Worm (Caenorhabditis elegans) whole organism, L4 larva: Measurements from ENCODE around the gene bus-12.

Experiments used
- D1046.2 ChIP-seq: fragments of 200-800 bp; sonication (Bioruptor generic); IDR thresholded peaks from 2 replicates; pipeline ENCODE4 v1.3.6; 2022; ENCODE audit warnings: missing genetic modification characterization, missing compliant biosample characterization
- F37D6.2 ChIP-seq: sonication (generic microtip); optimal IDR thresholded peaks from 2 replicates; lab custom pipeline; 2016; ENCODE audit warnings: mild to moderate bottlenecking, missing genetic modification characterization, missing compliant biosample characterization
- F44E2.7 ChIP-seq: fragments of 200-800 bp; sonication (Bioruptor generic); IDR thresholded peaks from 2 replicates; pipeline ENCODE4 v2.1.2; 2022; ENCODE audit warnings: missing genetic modification characterization, missing compliant biosample characterization
- T26A8.4 ChIP-seq: fragments of 200-800 bp; sonication (Bioruptor generic); IDR thresholded peaks from 2 replicates; pipeline ENCODE4 v1.3.6; 2022; ENCODE audit warnings: missing genetic modification characterization, missing compliant biosample characterization
- Y105C5A.15 ChIP-seq: fragments of 200-800 bp; sonication (Bioruptor generic); IDR thresholded peaks from 2 replicates; pipeline ENCODE4 v1.3.6; 2022; ENCODE audit warnings: missing genetic modification characterization, missing compliant biosample characterization
- Y48G9A.11 ChIP-seq: fragments of 200-800 bp; sonication (Bioruptor generic); IDR thresholded peaks from 2 replicates; pipeline ENCODE4 v1.3.6; 2022; ENCODE audit warnings: missing genetic modification reagents, missing genetic modification characterization, missing compliant biosample characterization
- Y5F2A.4 ChIP-seq: fragments of 200-800 bp; sonication (Bioruptor generic); optimal IDR thresholded peaks from 2 replicates; lab custom pipeline; 2018; ENCODE audit warnings: mild to moderate bottlenecking, missing genetic modification characterization, missing compliant biosample characterization
- ZK337.2 ChIP-seq: fragments of 200-800 bp; sonication (Bioruptor generic); IDR thresholded peaks from 2 replicates; pipeline ENCODE4 v1.3.6; 2022; ENCODE audit warnings: missing genetic modification reagents, missing genetic modification characterization, missing compliant biosample characterization
- aha-1 ChIP-seq: fragments of 150-350 bp; peaks from one replicate; lab custom pipeline; 2014; ENCODE audit warnings: missing biosample characterization, missing genetic modification characterization
- ama-1 ChIP-seq: fragments of 150-350 bp; optimal IDR thresholded peaks from 2 replicates; lab custom pipeline; 2014; ENCODE audit warnings: inconsistent platforms, mixed read lengths
- attf-4 ChIP-seq: sonication (generic microtip); optimal IDR thresholded peaks from 3 replicates; lab custom pipeline; 2017; ENCODE audit warnings: missing biosample characterization, missing genetic modification characterization
- ceh-28 ChIP-seq: fragments of 150-350 bp; optimal IDR thresholded peaks from 2 replicates; lab custom pipeline; 2014; ENCODE audit warnings: missing biosample characterization, missing genetic modification reagents, missing genetic modification characterization
- ceh-32 ChIP-seq: sonication (generic microtip); optimal IDR thresholded peaks from 2 replicates; lab custom pipeline; 2016; ENCODE audit warnings: mild to moderate bottlenecking, missing genetic modification characterization, missing compliant biosample characterization; ENCODE audit not compliant: poor library complexity
- ceh-44 ChIP-seq: fragments of 200-800 bp; sonication (Bioruptor generic); IDR thresholded peaks from 2 replicates; pipeline ENCODE4 v1.3.6; 2022; ENCODE audit warnings: missing genetic modification reagents, missing genetic modification characterization, missing compliant biosample characterization
- ceh-62 ChIP-seq: sonication (generic microtip); optimal IDR thresholded peaks from 2 replicates; lab custom pipeline; 2017; ENCODE audit warnings: missing biosample characterization, missing genetic modification characterization
- ceh-82 ChIP-seq: sonication (generic microtip); optimal IDR thresholded peaks from 2 replicates; lab custom pipeline; 2017; ENCODE audit warnings: missing biosample characterization, missing genetic modification characterization
- ctbp-1 ChIP-seq: fragments of 200-800 bp; sonication (Bioruptor generic); IDR thresholded peaks from 2 replicates; pipeline ENCODE4 v1.3.6; 2022; ENCODE audit warnings: missing genetic modification reagents, missing genetic modification characterization, missing compliant biosample characterization
- daf-12 ChIP-seq: fragments of 150-350 bp; optimal IDR thresholded peaks from 2 replicates; lab custom pipeline; 2014; ENCODE audit warnings: missing biosample characterization, missing genetic modification reagents, missing genetic modification characterization
- dmd-6 ChIP-seq: fragments of 200-800 bp; sonication (Bioruptor generic); IDR thresholded peaks from 2 replicates; pipeline ENCODE4 v1.3.6; 2022; ENCODE audit warnings: missing genetic modification reagents, missing genetic modification characterization, missing compliant biosample characterization
- dpl-1 ChIP-seq: fragments of 150-350 bp; optimal IDR thresholded peaks from 2 replicates; lab custom pipeline; 2014; ENCODE audit warnings: missing biosample characterization, missing genetic modification reagents, missing genetic modification characterization
- egl-43 ChIP-seq: fragments of 200-800 bp; sonication (Bioruptor generic); IDR thresholded peaks from 2 replicates; pipeline ENCODE4 v1.3.6; 2022; ENCODE audit warnings: missing genetic modification reagents, missing genetic modification characterization, missing compliant biosample characterization
- fkh-10 ChIP-seq: fragments of 150-350 bp; optimal IDR thresholded peaks from 2 replicates; lab custom pipeline; 2014; ENCODE audit warnings: missing biosample characterization, missing genetic modification reagents, missing genetic modification characterization
- fos-1 ChIP-seq: fragments of 150-350 bp; optimal IDR thresholded peaks from 2 replicates; lab custom pipeline; 2014; ENCODE audit warnings: missing biosample characterization, missing genetic modification characterization
- gei-8 ChIP-seq: fragments of 200-800 bp; sonication (Bioruptor generic); optimal IDR thresholded peaks from 2 replicates; lab custom pipeline; 2018; ENCODE audit warnings: mild to moderate bottlenecking, missing genetic modification characterization, missing compliant biosample characterization
- hlh-30 ChIP-seq: sonication (generic microtip); optimal IDR thresholded peaks from 2 replicates; lab custom pipeline; 2017; ENCODE audit warnings: antibody characterized with exemption, mild to moderate bottlenecking, missing genetic modification characterization, missing compliant biosample characterization; ENCODE audit not compliant: insufficient read depth
- hmg-1.1 ChIP-seq: fragments of 200-800 bp; sonication (Bioruptor generic); IDR thresholded peaks from 2 replicates; pipeline ENCODE4 v1.3.6; 2022; ENCODE audit warnings: missing genetic modification reagents, missing genetic modification characterization, missing compliant biosample characterization
- jun-1 ChIP-seq: fragments of 150-350 bp; optimal IDR thresholded peaks from 2 replicates; lab custom pipeline; 2014; ENCODE audit warnings: missing biosample characterization, missing genetic modification reagents, missing genetic modification characterization
- lin-38 ChIP-seq: fragments of 200-800 bp; sonication (Bioruptor generic); IDR thresholded peaks from 2 replicates; pipeline ENCODE4 v1.3.6; 2022; ENCODE audit warnings: missing genetic modification reagents, missing genetic modification characterization, missing compliant biosample characterization
- lir-3 ChIP-seq: sonication (generic microtip); optimal IDR thresholded peaks from 2 replicates; lab custom pipeline; 2016; ENCODE audit warnings: mild to moderate bottlenecking, missing genetic modification characterization, missing compliant biosample characterization
- lsy-2 ChIP-seq, 2 experiments: fragments of 150-350 bp in 1 of 2; sonication (generic microtip) in 1 of 2; optimal IDR thresholded peaks; 2 replicates each; lab custom pipeline; 2014 to 2017; ENCODE audit warnings: missing biosample characterization in 2 of 2, missing genetic modification characterization in 2 of 2
- madf-5 ChIP-seq, 2 experiments: fragments of 200-800 bp; sonication (Bioruptor generic); IDR thresholded peaks; 2 replicates each; pipeline ENCODE4 v1.3.6; 2022; ENCODE audit warnings: missing compliant biosample characterization in 2 of 2, missing genetic modification characterization in 2 of 2
- madf-9 ChIP-seq: fragments of 200-800 bp; sonication (Bioruptor generic); conservative IDR thresholded peaks from 2 replicates; pipeline ENCODE4 v1.3.6; 2022; ENCODE audit warnings: missing genetic modification reagents, missing genetic modification characterization, missing compliant biosample characterization
- mdl-1 ChIP-seq, 2 experiments: fragments of 150-350 bp in 1 of 2; sonication (generic microtip) in 1 of 2; optimal IDR thresholded peaks; 2 replicates each; lab custom pipeline; 2014 to 2017; ENCODE audit warnings: missing biosample characterization in 2 of 2, missing genetic modification characterization in 2 of 2
- mep-1 ChIP-seq: fragments of 150-350 bp; sonication (generic microtip); optimal IDR thresholded peaks from 3 replicates; lab custom pipeline; 2014; ENCODE audit warnings: missing biosample characterization, missing genetic modification characterization
- mxl-3 ChIP-seq: fragments of 200-800 bp; sonication (Bioruptor generic); optimal IDR thresholded peaks from 2 replicates; lab custom pipeline; 2018; ENCODE audit warnings: mild to moderate bottlenecking, missing genetic modification characterization, missing compliant biosample characterization
- nhr-11 ChIP-seq: fragments of 150-350 bp; optimal IDR thresholded peaks from 2 replicates; lab custom pipeline; 2014; ENCODE audit warnings: missing biosample characterization, missing genetic modification characterization
- nhr-111 ChIP-seq: fragments of 200-800 bp; sonication (Bioruptor generic); optimal IDR thresholded peaks from 2 replicates; lab custom pipeline; 2018; ENCODE audit warnings: mild to moderate bottlenecking, missing genetic modification characterization, missing compliant biosample characterization
- nhr-76 ChIP-seq: fragments of 150-350 bp; optimal IDR thresholded peaks from 2 replicates; lab custom pipeline; 2014; ENCODE audit warnings: missing biosample characterization, missing genetic modification characterization
- php-3 ChIP-seq: fragments of 200-800 bp; sonication (Bioruptor generic); IDR thresholded peaks from 2 replicates; pipeline ENCODE4 v1.3.6; 2022; ENCODE audit warnings: missing genetic modification reagents, missing genetic modification characterization, missing compliant biosample characterization
- pqm-1 ChIP-seq: sonication (generic microtip); optimal IDR thresholded peaks from 2 replicates; lab custom pipeline; 2017; ENCODE audit warnings: missing biosample characterization, missing genetic modification characterization
- rbr-2 ChIP-seq: sonication (generic microtip); optimal IDR thresholded peaks from 2 replicates; lab custom pipeline; 2016; ENCODE audit warnings: missing genotype, missing genetic modification characterization, missing compliant biosample characterization
- saeg-2 ChIP-seq: fragments of 200-800 bp; sonication (Bioruptor generic); IDR thresholded peaks from 2 replicates; pipeline ENCODE4 v1.3.6; 2022; ENCODE audit warnings: missing genetic modification reagents, missing genetic modification characterization, missing compliant biosample characterization
- sdz-12 ChIP-seq: fragments of 200-800 bp; sonication (Bioruptor generic); optimal IDR thresholded peaks from 2 replicates; lab custom pipeline; 2018; ENCODE audit warnings: mild to moderate bottlenecking, missing genetic modification characterization, missing compliant biosample characterization
- set-16 ChIP-seq: fragments of 200-800 bp; sonication (Bioruptor generic); IDR thresholded peaks from 2 replicates; pipeline ENCODE4 v1.3.6; 2022; ENCODE audit warnings: missing genetic modification reagents, missing genetic modification characterization, missing compliant biosample characterization
- skn-1 ChIP-seq: fragments of 150-350 bp; optimal IDR thresholded peaks from 2 replicates; lab custom pipeline; 2014; ENCODE audit warnings: missing biosample characterization, missing genetic modification characterization
- snpc-1.2 ChIP-seq: fragments of 200-800 bp; sonication (Bioruptor generic); IDR thresholded peaks from 2 replicates; pipeline ENCODE4 v1.3.6; 2022; ENCODE audit warnings: missing genetic modification reagents, missing genetic modification characterization, missing compliant biosample characterization
- tag-97 ChIP-seq: fragments of 200-800 bp; sonication (Bioruptor generic); IDR thresholded peaks from 2 replicates; pipeline ENCODE4 v1.3.6; 2022; ENCODE audit warnings: missing genetic modification characterization, missing compliant biosample characterization
- unc-39 ChIP-seq: sonication (generic microtip); optimal IDR thresholded peaks from 2 replicates; lab custom pipeline; 2017; ENCODE audit warnings: missing biosample characterization, missing genetic modification characterization
- zfp-3 ChIP-seq: fragments of 200-800 bp; sonication (Bioruptor generic); conservative IDR thresholded peaks from 2 replicates; pipeline ENCODE4 v1.3.6; 2022; ENCODE audit warnings: missing genetic modification reagents, missing genetic modification characterization, missing compliant biosample characterization
- zip-11 ChIP-seq: fragments of 200-800 bp; sonication (Bioruptor generic); IDR thresholded peaks from 2 replicates; pipeline ENCODE4 v1.3.6; 2022; ENCODE audit warnings: missing genetic modification characterization, missing compliant biosample characterization
- ztf-7 ChIP-seq: fragments of 150-350 bp; optimal IDR thresholded peaks from 2 replicates; lab custom pipeline; 2014; ENCODE audit warnings: missing biosample characterization, missing genetic modification characterization

Gene bus-12

DNA sequence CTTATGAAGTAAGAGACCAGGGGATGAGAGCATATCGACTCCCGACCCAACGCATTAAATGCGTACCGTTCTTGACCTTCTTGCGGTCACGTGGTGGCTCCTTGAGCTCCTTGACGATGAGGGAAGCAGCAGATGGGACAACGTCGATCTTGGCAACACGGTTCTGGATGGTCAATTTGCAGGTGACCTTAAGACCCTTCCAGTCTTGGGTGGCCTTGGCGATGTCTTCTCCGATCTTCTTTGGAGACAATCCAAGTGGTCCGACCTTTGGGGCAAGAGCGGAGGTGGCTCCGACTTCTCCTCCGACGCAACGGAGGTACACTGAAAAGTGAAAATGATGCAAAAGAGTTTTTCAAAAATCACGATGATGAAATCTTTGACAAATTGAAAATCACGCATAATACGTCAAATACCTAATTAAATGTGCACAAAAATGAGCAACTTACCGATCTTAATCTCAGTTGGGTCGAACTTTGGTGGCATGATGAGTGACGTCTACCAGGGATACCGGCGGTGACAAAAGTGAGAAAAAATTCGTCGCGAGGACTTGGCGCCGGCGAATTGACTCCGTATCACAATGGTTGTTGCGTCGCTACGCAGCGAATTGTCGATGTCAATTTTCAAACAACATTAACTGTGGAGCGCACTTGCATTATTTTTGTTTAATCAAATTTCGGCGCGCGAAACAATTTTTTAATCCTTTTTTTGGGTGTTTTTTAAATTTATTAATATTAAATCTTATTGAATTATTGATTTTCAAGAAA is 15.7 kb upstream of the bus-12 start, which contains the start of gene rpl-12 (continued):
- TF ChIP-seq skn-1 (peak; percentile 89), zfp-3 (peak; percentile 97), nhr-111 (GFP tag; lab: Kevin White, UChicago) (no peak), lin-38 (GFP tag; lab: Robert Waterston, UW) (peak; percentile 100), F37D6.2 (tag; lab: Kevin White, UChicago) (peak; percentile 96), ceh-82 (peak; percentile 22), ZK337.2 (GFP tag; lab: Robert Waterston, UW) (no peak), T26A8.4 (GFP tag; lab: Robert Waterston, UW) (peak; percentile 98), madf-5 (GFP tag; IDR thresholded peaks at IDR 0.05; lab: Robert Waterston, UW) (peak; percentile 54 to 83; a peak in 3 of 4 replicates), mdl-1 (tag; optimal IDR thresholded peaks at IDR 0.05; lab: Kevin White, UChicago) (peak in 1 of 2 experiments; percentile 89), dmd-6 (peak; percentile 99), F44E2.7 (no peak), zip-11 (GFP tag; lab: Robert Waterston, UW) (no peak), rbr-2 (tag; lab: Kevin White, UChicago) (peak; percentile 98), ztf-7 (peak; percentile 97), gei-8 (GFP tag; lab: Kevin White, UChicago) (peak; percentile 23), aha-1 (tag; lab: Kevin White, UChicago) (peak; percentile 99), ama-1 (lab: Kevin White, UChicago) (peak; percentile 93), mxl-3 (GFP tag; lab: Kevin White, UChicago) (no peak), dpl-1 (GFP tag; lab: Kevin White, UChicago) (peak; percentile 98), Y105C5A.15 (GFP tag; lab: Robert Waterston, UW) (no peak), nhr-11 (tag; lab: Kevin White, UChicago) (peak; percentile 99), madf-9 (GFP tag; lab: Robert Waterston, UW) (peak; percentile 97), php-3 (peak; percentile 93), tag-97 (GFP tag; lab: Robert Waterston, UW) (no peak), ceh-32 (tag; lab: Kevin White, UChicago) (peak; percentile 68), ctbp-1 (GFP tag; lab: Robert Waterston, UW) (peak; percentile 96), saeg-2 (GFP tag; lab: Robert Waterston, UW) (peak; percentile 94), ceh-44 (GFP tag; lab: Robert Waterston, UW) (peak; percentile 81; the same call in 1 of the 2 replicates), lir-3 (tag; lab: Kevin White, UChicago) (peak; percentile 41), hlh-30 (peak; percentile 97), Y5F2A.4 (peak; percentile 82), ceh-62 (tag; lab: Kevin White, UChicago) (no peak), ceh-28 (tag; lab: Kevin White, UChicago) (peak; percentile 16), jun-1 (tag; lab: Kevin White, UChicago) (peak; percentile 93), fos-1 (peak; percentile 65), sdz-12 (GFP tag; lab: Kevin White, UChicago) (peak; percentile 46), snpc-1.2 (GFP tag; lab: Robert Waterston, UW) (peak; percentile 74), lsy-2 (tag; optimal IDR thresholded peaks at IDR 0.05; lab: Kevin White, UChicago) (peak; percentile 93 to 98), Y48G9A.11 (GFP tag; lab: Robert Waterston, UW) (peak; percentile 87), D1046.2 (GFP tag; lab: Robert Waterston, UW) (peak; percentile 96), unc-39 (tag; lab: Kevin White, UChicago) (no peak), hmg-1.1 (GFP tag; lab: Robert Waterston, UW) (peak; percentile 98), egl-43 (GFP tag; lab: Robert Waterston, UW) (peak; percentile 92), nhr-76 (tag; lab: Kevin White, UChicago) (peak; percentile 59), fkh-10 (peak; percentile 100), pqm-1 (tag; lab: Kevin White, UChicago) (peak; percentile 49), set-16 (peak; percentile 40), daf-12 (tag; lab: Kevin White, UChicago) (no peak), mep-1 (peak; percentile 99), attf-4 (no peak)
